Worm (Caenorhabditis elegans) whole organism, L1 larva: ENCODE measurements around the gene M04B2.7.

Experiments
- C04F5.9 ChIP-seq: sonication (generic microtip); optimal IDR thresholded peaks from 2 replicates; lab custom pipeline; 2016; ENCODE audit warnings: missing genetic modification characterization, missing compliant biosample characterization
- C16A3.4 ChIP-seq: fragments of 150-350 bp; optimal IDR thresholded peaks from 2 replicates; lab custom pipeline; 2014; ENCODE audit warnings: missing biosample characterization, missing genetic modification characterization
- Y116A8C.19 ChIP-seq: sonication (generic microtip); optimal IDR thresholded peaks from 2 replicates; lab custom pipeline; 2016; ENCODE audit warnings: missing compliant biosample characterization, missing genetic modification characterization, borderline replicate concordance
- ceh-82 ChIP-seq, 3 experiments: fragments of 150-350 bp in 1 of 3; sonication (generic microtip) in 2 of 3; optimal IDR thresholded peaks; 2 replicates each; lab custom pipeline; 2014 to 2017; ENCODE audit warnings: missing biosample characterization in 3 of 3, missing genetic modification characterization in 3 of 3
- ceh-88 ChIP-seq: fragments of 200-800 bp; sonication (Bioruptor generic); IDR thresholded peaks from 2 replicates; pipeline ENCODE4 v1.3.6; 2022; ENCODE audit warnings: missing genetic modification characterization, missing compliant biosample characterization
- ces-1 ChIP-seq: fragments of 150-350 bp; optimal IDR thresholded peaks from 2 replicates; lab custom pipeline; 2014; ENCODE audit warnings: missing biosample characterization, missing genetic modification reagents, missing genetic modification characterization
- efl-1 ChIP-seq, 4 experiments: fragments of 150-350 bp; optimal IDR thresholded peaks in 3 of 4; peaks in 1 of 4; 1 replicate in 1 of 4; 2 replicates in 3 of 4; lab custom pipeline; 2014; ENCODE audit warnings: missing biosample characterization in 2 of 4, missing genetic modification characterization in 2 of 4, missing genetic modification reagents in 2 of 4
- efl-3 ChIP-seq: fragments of 200-800 bp; sonication (Bioruptor generic); optimal IDR thresholded peaks from 2 replicates; lab custom pipeline; 2018; ENCODE audit warnings: mild to moderate bottlenecking, missing genetic modification characterization, missing compliant biosample characterization
- elt-2 ChIP-seq: sonication (generic microtip); optimal IDR thresholded peaks from 2 replicates; lab custom pipeline; 2016; ENCODE audit warnings: missing genetic modification characterization, mild to moderate bottlenecking, inconsistent platforms, missing compliant biosample characterization, missing genetic modification reagents
- elt-3 ChIP-seq, 6 experiments: fragments of 150-350 bp in 1 of 6; sonication (generic microtip); optimal IDR thresholded peaks; 2 replicates each; lab custom pipeline; 2017 to 2018; ENCODE audit warnings: missing biosample characterization in 6 of 6, missing genetic modification characterization in 6 of 6, inconsistent platforms in 1 of 6
- ets-5 ChIP-seq: fragments of 200-800 bp; sonication (Bioruptor generic); IDR thresholded peaks from 2 replicates; pipeline ENCODE4 v1.3.6; 2022; ENCODE audit warnings: missing genetic modification characterization, missing compliant biosample characterization
- fkh-10 ChIP-seq: sonication (generic microtip); optimal IDR thresholded peaks from 2 replicates; lab custom pipeline; 2017; ENCODE audit warnings: missing biosample characterization, missing genetic modification reagents, missing genetic modification characterization
- fkh-8 ChIP-seq: sonication (generic microtip); optimal IDR thresholded peaks from 2 replicates; lab custom pipeline; 2016; ENCODE audit warnings: mild to moderate bottlenecking, missing genetic modification characterization, missing compliant biosample characterization
- grh-1 ChIP-seq: fragments of 200-800 bp; sonication (Bioruptor generic); IDR thresholded peaks from 2 replicates; pipeline ENCODE4 v1.3.6; 2022; ENCODE audit warnings: missing genetic modification reagents, missing genetic modification characterization, missing compliant biosample characterization
- hlh-17 ChIP-seq: fragments of 200-800 bp; sonication (Bioruptor generic); optimal IDR thresholded peaks from 2 replicates; lab custom pipeline; 2018; ENCODE audit warnings: missing genetic modification characterization, mild to moderate bottlenecking, missing compliant biosample characterization, moderate library complexity, borderline replicate concordance
- lin-14 ChIP-seq: fragments of 200-800 bp; sonication (Bioruptor generic); optimal IDR thresholded peaks from 2 replicates; lab custom pipeline; 2018; ENCODE audit warnings: mild to moderate bottlenecking, missing genetic modification characterization, moderate library complexity, missing compliant biosample characterization
- lin-35 ChIP-seq, 2 experiments: fragments of 150-350 bp; optimal IDR thresholded peaks; 2 replicates each; lab custom pipeline; 2014; ENCODE audit warnings: missing biosample characterization in 2 of 2, missing genetic modification characterization in 2 of 2, missing genetic modification reagents in 2 of 2
- lir-3 ChIP-seq: sonication (generic microtip); optimal IDR thresholded peaks from 2 replicates; lab custom pipeline; 2016; ENCODE audit warnings: mild to moderate bottlenecking, missing genetic modification characterization, moderate library complexity, missing compliant biosample characterization; ENCODE audit not compliant: poor library complexity
- mdl-1 ChIP-seq, 2 experiments: fragments of 150-350 bp; optimal IDR thresholded peaks; 2 replicates each; lab custom pipeline; 2014 to 2017; ENCODE audit warnings: missing biosample characterization in 2 of 2, missing genetic modification characterization in 2 of 2, inconsistent platforms in 1 of 2
- mef-2 ChIP-seq: fragments of 150-350 bp; optimal IDR thresholded peaks from 2 replicates; lab custom pipeline; 2014; ENCODE audit warnings: missing biosample characterization, missing genetic modification characterization
- mep-1 ChIP-seq: fragments of 150-350 bp; optimal IDR thresholded peaks from 2 replicates; lab custom pipeline; 2014; ENCODE audit warnings: missing biosample characterization, missing genetic modification characterization
- nhr-20 ChIP-seq: sonication (generic microtip); optimal IDR thresholded peaks from 2 replicates; lab custom pipeline; 2016; ENCODE audit warnings: mild to moderate bottlenecking, missing genetic modification characterization, missing compliant biosample characterization
- nhr-28 ChIP-seq: fragments of 150-350 bp; optimal IDR thresholded peaks from 2 replicates; lab custom pipeline; 2014; ENCODE audit warnings: missing biosample characterization, missing genetic modification characterization
- nhr-47 ChIP-seq: sonication (generic microtip); optimal IDR thresholded peaks from 2 replicates; lab custom pipeline; 2016; ENCODE audit warnings: mild to moderate bottlenecking, missing genetic modification characterization, moderate library complexity, missing compliant biosample characterization
- nhr-71 ChIP-seq: sonication (generic microtip); optimal IDR thresholded peaks from 2 replicates; lab custom pipeline; 2016; ENCODE audit warnings: mild to moderate bottlenecking, missing genetic modification characterization, moderate library complexity, missing compliant biosample characterization
- nhr-84 ChIP-seq: sonication (generic microtip); optimal IDR thresholded peaks from 2 replicates; lab custom pipeline; 2017; ENCODE audit warnings: missing biosample characterization, missing genetic modification characterization
- nhr-90 ChIP-seq: sonication (generic microtip); optimal IDR thresholded peaks from 2 replicates; lab custom pipeline; 2016; ENCODE audit warnings: mild to moderate bottlenecking, missing genetic modification characterization, missing compliant biosample characterization; ENCODE audit not compliant: poor library complexity
- rnt-1 ChIP-seq: sonication (generic microtip); optimal IDR thresholded peaks from 2 replicates; lab custom pipeline; 2016; ENCODE audit warnings: mild to moderate bottlenecking, missing genetic modification characterization, moderate library complexity, missing compliant biosample characterization
- snpc-4 ChIP-seq: fragments of 150-350 bp; optimal IDR thresholded peaks from 2 replicates; lab custom pipeline; 2014; ENCODE audit warnings: missing biosample characterization, missing genetic modification characterization
- snu-23 ChIP-seq: sonication (generic microtip); optimal IDR thresholded peaks from 2 replicates; lab custom pipeline; 2016; ENCODE audit warnings: missing genetic modification characterization, missing compliant biosample characterization
- sox-4 ChIP-seq: sonication (generic microtip); optimal IDR thresholded peaks from 2 replicates; lab custom pipeline; 2016; ENCODE audit warnings: missing genetic modification characterization, missing compliant biosample characterization
- tbx-2 ChIP-seq: sonication (generic microtip); optimal IDR thresholded peaks from 2 replicates; lab custom pipeline; 2016; ENCODE audit warnings: missing genetic modification characterization, missing compliant biosample characterization
- unc-30 ChIP-seq: sonication (generic microtip); optimal IDR thresholded peaks from 2 replicates; lab custom pipeline; 2017; ENCODE audit warnings: missing biosample characterization, missing genetic modification characterization
- unc-62 ChIP-seq: fragments of 150-350 bp; optimal IDR thresholded peaks from 2 replicates; lab custom pipeline; 2014; ENCODE audit warnings: missing biosample characterization, missing genetic modification reagents, missing genetic modification characterization
- zip-4 ChIP-seq: fragments of 200-800 bp; sonication (Bioruptor generic); optimal IDR thresholded peaks from 2 replicates; lab custom pipeline; 2018; ENCODE audit warnings: mild to moderate bottlenecking, missing genetic modification characterization, moderate library complexity, missing compliant biosample characterization
- ztf-11 ChIP-seq, 2 experiments: sonication (generic microtip); optimal IDR thresholded peaks; 2 replicates each; lab custom pipeline; 2016 to 2017; ENCODE audit warnings: missing genetic modification characterization in 2 of 2, missing biosample characterization in 1 of 2, missing compliant biosample characterization in 1 of 2
- ztf-4 ChIP-seq: fragments of 150-350 bp; optimal IDR thresholded peaks from 2 replicates; lab custom pipeline; 2014; ENCODE audit warnings: missing biosample characterization, missing genetic modification characterization

Gene M04B2.7

ce11 chrIV:11586484-11586883 is 37.9 kb upstream of the M04B2.7 start:
- no peak for TF ChIP-seq unc-62 (GFP tag; lab: Kevin White, UChicago)
- no peak for TF ChIP-seq zip-4 (GFP tag; lab: Kevin White, UChicago)
- no peak for TF ChIP-seq grh-1 (GFP tag; lab: Robert Waterston, UW)
- TF ChIP-seq C16A3.4 (tag; lab: Kevin White, UChicago), result no peak
- TF ChIP-seq ztf-11 (tag; optimal IDR thresholded peaks at IDR 0.05; lab: Kevin White, UChicago), result no peak

- peak; percentile 3 for TF ChIP-seq lin-14 (GFP tag; lab: Kevin White, UChicago)
- TF ChIP-seq elt-3 (tag; optimal IDR thresholded peaks at IDR 0.05; lab: Kevin White, UChicago), result no peak
- TF ChIP-seq snu-23 (GFP tag; lab: Kevin White, UChicago), result no peak
- no peak for TF ChIP-seq ces-1 (GFP tag; lab: Kevin White, UChicago)
- TF ChIP-seq efl-3 (GFP tag; lab: Kevin White, UChicago), result no peak
- no peak for TF ChIP-seq nhr-90
- no peak for TF ChIP-seq sox-4 (tag; lab: Kevin White, UChicago)
Observed at ce11 chrIV:11584853-11585252, 36.3 kb upstream of the M04B2.7 start.

ce11 chrIV:11583906-11584378 is 35.4 kb upstream of the M04B2.7 start, which contains the start of gene F12F6.1:
Gene F12F6.1 (plus strand): TSS chrIV:11583956.
- TF ChIP-seq nhr-84 (tag; lab: Kevin White, UChicago) (no peak), lin-14 (GFP tag; lab: Kevin White, UChicago) (peak; percentile 25), fkh-10 (GFP tag; lab: Kevin White, UChicago) (no peak), nhr-71 (tag; lab: Kevin White, UChicago) (no peak), elt-2 (tag; lab: Kevin White, UChicago) (peak; percentile 52), fkh-8 (peak; percentile 16), lir-3 (no peak), rnt-1 (tag; lab: Kevin White, UChicago) (peak; percentile 2), C16A3.4 (tag; lab: Kevin White, UChicago) (no peak), unc-30 (tag; lab: Kevin White, UChicago) (no peak), mef-2 (no peak), nhr-47 (tag; lab: Kevin White, UChicago) (no peak), mep-1 (tag; lab: Kevin White, UChicago) (no peak), ceh-82 (tag; optimal IDR thresholded peaks at IDR 0.05; lab: Kevin White, UChicago) (no peak)
- TF ChIP-seq, all 84 proteins: peak for 4

ce11 chrIV:11582450-11583166 is 34.0 kb upstream of the M04B2.7 start:
- TF ChIP-seq lin-14 (GFP tag; lab: Kevin White, UChicago) (peak; percentile 0), elt-2 (tag; lab: Kevin White, UChicago) (peak; percentile 44), lin-35 (GFP tag; optimal IDR thresholded peaks at IDR 0.05; lab: Kevin White, UChicago) (no peak), efl-1 (optimal IDR thresholded peaks at IDR 0.05; lab: Kevin White, UChicago) (no peak), efl-1 (GFP tag; optimal IDR thresholded peaks at IDR 0.05 in 1 of 2; lab: Kevin White, UChicago) (peak in 1 of 2 experiments; percentile 78), C04F5.9 (tag; lab: Kevin White, UChicago) (no peak), mdl-1 (tag; optimal IDR thresholded peaks at IDR 0.05; lab: Kevin White, UChicago) (no peak), Y116A8C.19 (tag; lab: Kevin White, UChicago) (no peak), ets-5 (no peak), ztf-4 (tag; lab: Kevin White, UChicago) (no peak), nhr-28 (no peak), lir-3 (no peak), nhr-84 (tag; lab: Kevin White, UChicago) (no peak), hlh-17 (GFP tag; lab: Kevin White, UChicago) (no peak), nhr-20 (tag; lab: Kevin White, UChicago) (no peak), ceh-88 (no peak), mep-1 (tag; lab: Kevin White, UChicago) (no peak), snpc-4 (tag; lab: Kevin White, UChicago) (no peak), tbx-2 (no peak), efl-3 (GFP tag; lab: Kevin White, UChicago) (no peak)
